Worm (Caenorhabditis elegans) whole organism, L2 larva: Measurements from ENCODE around the gene gpc-1.

Experiments used
- C34F6.9 ChIP-seq: fragments of 150-350 bp; optimal IDR thresholded peaks from 2 replicates; lab custom pipeline; 2014; ENCODE audit warnings: missing biosample characterization, missing genetic modification characterization
- F13H6.1 ChIP-seq: sonication (generic microtip); optimal IDR thresholded peaks from 2 replicates; lab custom pipeline; 2016; ENCODE audit warnings: missing genetic modification characterization, missing compliant biosample characterization
- R02D3.7 ChIP-seq: fragments of 150-350 bp; optimal IDR thresholded peaks from 2 replicates; lab custom pipeline; 2014; ENCODE audit warnings: missing biosample characterization, missing genetic modification characterization
- Y55F3AM.14 ChIP-seq: fragments of 200-800 bp; sonication (Bioruptor generic); optimal IDR thresholded peaks from 2 replicates; lab custom pipeline; 2018; ENCODE audit warnings: mild to moderate bottlenecking, missing genetic modification characterization, missing compliant biosample characterization
- ZK546.5 ChIP-seq: sonication (generic microtip); optimal IDR thresholded peaks from 2 replicates; lab custom pipeline; 2017; ENCODE audit warnings: missing biosample characterization, missing genetic modification characterization
- alr-1 ChIP-seq: fragments of 150-350 bp; optimal IDR thresholded peaks from 2 replicates; lab custom pipeline; 2014; ENCODE audit warnings: missing biosample characterization, missing genetic modification characterization
- aly-2 ChIP-seq: fragments of 150-350 bp; optimal IDR thresholded peaks from 2 replicates; lab custom pipeline; 2014; ENCODE audit warnings: missing biosample characterization, missing genetic modification characterization
- ama-1 ChIP-seq: fragments of 150-350 bp; optimal IDR thresholded peaks from 2 replicates; lab custom pipeline; 2018; ENCODE audit warnings: inconsistent platforms
- blmp-1 ChIP-seq: sonication (generic microtip); optimal IDR thresholded peaks from 2 replicates; lab custom pipeline; 2017; ENCODE audit warnings: missing genetic modification characterization, mild to moderate bottlenecking, missing compliant biosample characterization, antibody characterized with exemption, moderate library complexity; ENCODE audit not compliant: insufficient read depth
- ceh-16 ChIP-seq: fragments of 150-350 bp; optimal IDR thresholded peaks from 2 replicates; lab custom pipeline; 2014; ENCODE audit warnings: missing biosample characterization, missing genetic modification characterization
- ceh-82 ChIP-seq: fragments of 150-350 bp; optimal IDR thresholded peaks from 2 replicates; lab custom pipeline; 2014; ENCODE audit warnings: missing biosample characterization, missing genetic modification characterization
- crh-2 ChIP-seq: sonication (generic microtip); optimal IDR thresholded peaks from 2 replicates; lab custom pipeline; 2017; ENCODE audit warnings: missing biosample characterization, missing genetic modification characterization
- dmd-4 ChIP-seq: sonication (generic microtip); optimal IDR thresholded peaks from 2 replicates; lab custom pipeline; 2017; ENCODE audit warnings: missing biosample characterization, missing genetic modification characterization
- egl-27 ChIP-seq: sonication (generic microtip); optimal IDR thresholded peaks from 3 replicates; lab custom pipeline; 2017; ENCODE audit warnings: missing biosample characterization, missing genetic modification reagents, missing genetic modification characterization
- elt-3 ChIP-seq: sonication (generic microtip); optimal IDR thresholded peaks from 2 replicates; lab custom pipeline; 2017; ENCODE audit warnings: missing biosample characterization, missing genetic modification characterization
- fos-1 ChIP-seq: fragments of 150-350 bp; optimal IDR thresholded peaks from 2 replicates; lab custom pipeline; 2014; ENCODE audit warnings: missing biosample characterization, missing genetic modification characterization
- gmeb-1 ChIP-seq: fragments of 150-350 bp; optimal IDR thresholded peaks from 2 replicates; lab custom pipeline; 2014; ENCODE audit warnings: missing biosample characterization, missing genetic modification characterization
- lin-11 ChIP-seq: fragments of 150-350 bp; sonication (generic microtip); optimal IDR thresholded peaks from 2 replicates; lab custom pipeline; 2014; ENCODE audit warnings: missing biosample characterization, missing genetic modification characterization, inconsistent platforms, mixed read lengths
- lin-13 ChIP-seq: fragments of 150-350 bp; optimal IDR thresholded peaks from 2 replicates; lab custom pipeline; 2014; ENCODE audit warnings: missing biosample characterization, missing genetic modification reagents, missing genetic modification characterization
- lin-39 ChIP-seq: fragments of 150-350 bp; optimal IDR thresholded peaks from 2 replicates; lab custom pipeline; 2014; ENCODE audit warnings: missing biosample characterization, missing genetic modification reagents, missing genetic modification characterization
- lsy-2 ChIP-seq, 2 experiments: fragments of 150-350 bp in 1 of 2; sonication (generic microtip) in 1 of 2; optimal IDR thresholded peaks; 2 replicates each; lab custom pipeline; 2014 to 2017; ENCODE audit warnings: missing biosample characterization in 2 of 2, missing genetic modification characterization in 2 of 2
- mbf-1 ChIP-seq: sonication (generic microtip); optimal IDR thresholded peaks from 2 replicates; lab custom pipeline; 2017; ENCODE audit warnings: missing biosample characterization, missing genetic modification characterization
- mdl-1 ChIP-seq, 2 experiments: fragments of 150-350 bp in 1 of 2; sonication (generic microtip) in 1 of 2; optimal IDR thresholded peaks; 2 replicates each; lab custom pipeline; 2017; ENCODE audit warnings: missing biosample characterization in 2 of 2, missing genetic modification characterization in 2 of 2
- nhr-10 ChIP-seq: sonication (generic microtip); optimal IDR thresholded peaks from 2 replicates; lab custom pipeline; 2017; ENCODE audit warnings: missing biosample characterization, missing genetic modification characterization
- nhr-11 ChIP-seq: fragments of 150-350 bp; optimal IDR thresholded peaks from 2 replicates; lab custom pipeline; 2014; ENCODE audit warnings: missing biosample characterization, missing genetic modification characterization
- nhr-12 ChIP-seq: fragments of 150-350 bp; optimal IDR thresholded peaks from 2 replicates; lab custom pipeline; 2014; ENCODE audit warnings: missing biosample characterization, missing genetic modification characterization
- nhr-129 ChIP-seq: fragments of 150-350 bp; optimal IDR thresholded peaks from 2 replicates; lab custom pipeline; 2014; ENCODE audit warnings: missing biosample characterization, missing genetic modification characterization
- nhr-21 ChIP-seq: fragments of 150-350 bp; optimal IDR thresholded peaks from 2 replicates; lab custom pipeline; 2014; ENCODE audit warnings: missing biosample characterization, missing genetic modification characterization
- nhr-23 ChIP-seq: fragments of 150-350 bp; optimal IDR thresholded peaks from 2 replicates; lab custom pipeline; 2014; ENCODE audit warnings: missing biosample characterization, missing genetic modification reagents, missing genetic modification characterization
- nhr-237 ChIP-seq: fragments of 150-350 bp; optimal IDR thresholded peaks from 2 replicates; lab custom pipeline; 2014; ENCODE audit warnings: missing biosample characterization, missing genetic modification characterization
- nhr-25 ChIP-seq: fragments of 150-350 bp; sonication (generic microtip); optimal IDR thresholded peaks from 3 replicates; lab custom pipeline; 2014; ENCODE audit warnings: missing biosample characterization, missing genetic modification characterization
- nhr-6 ChIP-seq: fragments of 150-350 bp; optimal IDR thresholded peaks from 2 replicates; lab custom pipeline; 2014; ENCODE audit warnings: missing biosample characterization, missing genetic modification characterization
- nhr-77 ChIP-seq: fragments of 150-350 bp; optimal IDR thresholded peaks from 2 replicates; lab custom pipeline; 2014; ENCODE audit warnings: missing biosample characterization, missing genetic modification characterization
- peb-1 ChIP-seq: fragments of 150-350 bp; optimal IDR thresholded peaks from 2 replicates; lab custom pipeline; 2014; ENCODE audit warnings: missing biosample characterization, missing genetic modification characterization
- sem-4 ChIP-seq: fragments of 150-350 bp; optimal IDR thresholded peaks from 2 replicates; lab custom pipeline; 2014; ENCODE audit warnings: missing biosample characterization, missing genetic modification reagents, missing genetic modification characterization
- skn-1 ChIP-seq: sonication (generic microtip); optimal IDR thresholded peaks from 2 replicates; lab custom pipeline; 2017; ENCODE audit warnings: missing biosample characterization, missing genetic modification characterization
- sma-3 ChIP-seq: sonication (generic microtip); optimal IDR thresholded peaks from 2 replicates; lab custom pipeline; 2016; ENCODE audit warnings: missing genetic modification reagents, missing genetic modification characterization, missing compliant biosample characterization
- sma-9 ChIP-seq, 2 experiments: fragments of 150-350 bp in 1 of 2; sonication (generic microtip) in 1 of 2; optimal IDR thresholded peaks; 2 replicates each; lab custom pipeline; 2014 to 2016; ENCODE audit warnings: missing genetic modification characterization in 2 of 2, mild to moderate bottlenecking in 1 of 2, missing biosample characterization in 1 of 2, missing compliant biosample characterization in 1 of 2, missing genetic modification reagents in 1 of 2, moderate library complexity in 1 of 2
- snpc-4 ChIP-seq: fragments of 150-350 bp; optimal IDR thresholded peaks from 2 replicates; lab custom pipeline; 2014; ENCODE audit warnings: missing biosample characterization, missing genetic modification characterization
- unc-39 ChIP-seq: fragments of 150-350 bp; optimal IDR thresholded peaks from 2 replicates; lab custom pipeline; 2014; ENCODE audit warnings: missing biosample characterization, missing genetic modification characterization
- unc-55 ChIP-seq: fragments of 150-350 bp; sonication (generic microtip); optimal IDR thresholded peaks from 3 replicates; lab custom pipeline; 2014; ENCODE audit warnings: missing biosample characterization, missing genetic modification reagents, missing genetic modification characterization
- unc-62 ChIP-seq: fragments of 150-350 bp; optimal IDR thresholded peaks from 2 replicates; lab custom pipeline; 2014; ENCODE audit warnings: missing biosample characterization, missing genetic modification reagents, missing genetic modification characterization
- zag-1 ChIP-seq: fragments of 150-350 bp; optimal IDR thresholded peaks from 2 replicates; lab custom pipeline; 2014; ENCODE audit warnings: missing biosample characterization, missing genetic modification characterization
- ztf-1 ChIP-seq: fragments of 200-800 bp; sonication (Bioruptor generic); conservative IDR thresholded peaks from 2 replicates; pipeline ENCODE4 v1.3.6; 2022; ENCODE audit warnings: missing genetic modification characterization, missing compliant biosample characterization
- ztf-11 ChIP-seq: sonication (generic microtip); optimal IDR thresholded peaks from 2 replicates; lab custom pipeline; 2017; ENCODE audit warnings: missing biosample characterization, missing genetic modification characterization
- ztf-4 ChIP-seq: fragments of 150-350 bp; optimal IDR thresholded peaks from 2 replicates; lab custom pipeline; 2014; ENCODE audit warnings: missing biosample characterization, missing genetic modification characterization

Gene gpc-1

ce11 chrX:12899140-12899888 lies 14.5 kb upstream of the gpc-1 start (continued):
- no peak for TF ChIP-seq unc-62 (GFP tag; lab: Kevin White, UChicago)
- peak in 1 of 2 experiments; percentile 30 for TF ChIP-seq lsy-2 (tag; optimal IDR thresholded peaks at IDR 0.05; lab: Kevin White, UChicago)
- no peak for TF ChIP-seq elt-3 (tag; lab: Kevin White, UChicago)
- TF ChIP-seq ztf-11 (tag; lab: Kevin White, UChicago): no peak

ce11 chrX:12889837-12890449 lies 5.2 kb upstream of the gpc-1 start:
- TF ChIP-seq F13H6.1 (tag; lab: Kevin White, UChicago) (peak; percentile 56), snpc-4 (tag; lab: Kevin White, UChicago) (no peak), blmp-1 (tag; lab: Kevin White, UChicago) (peak; percentile 24), nhr-21 (tag; lab: Kevin White, UChicago) (peak; percentile 81), fos-1 (tag; lab: Kevin White, UChicago) (peak; percentile 42), R02D3.7 (no peak), peb-1 (tag; lab: Kevin White, UChicago) (no peak), nhr-77 (tag; lab: Kevin White, UChicago) (no peak), unc-62 (GFP tag; lab: Kevin White, UChicago) (no peak), nhr-237 (no peak), Y55F3AM.14 (peak; percentile 61), elt-3 (tag; lab: Kevin White, UChicago) (no peak), ceh-16 (tag; lab: Kevin White, UChicago) (peak; percentile 9), sma-3 (GFP tag; lab: Kevin White, UChicago) (peak; percentile 50), aly-2 (no peak), nhr-12 (tag; lab: Kevin White, UChicago) (no peak), nhr-11 (tag; lab: Kevin White, UChicago) (no peak), unc-55 (peak; percentile 84), nhr-23 (tag; lab: Kevin White, UChicago) (no peak), lin-13 (GFP tag; lab: Kevin White, UChicago) (peak; percentile 41), ztf-4 (no peak), ZK546.5 (tag; lab: Kevin White, UChicago) (no peak), nhr-6 (tag; lab: Kevin White, UChicago) (no peak), sem-4 (peak; percentile 42), lin-39 (tag; lab: Kevin White, UChicago) (no peak), nhr-129 (tag; lab: Kevin White, UChicago) (peak; percentile 95), unc-39 (no peak), mbf-1 (tag; lab: Kevin White, UChicago) (no peak), egl-27 (tag; lab: Kevin White, UChicago) (peak; percentile 59), skn-1 (tag; lab: Kevin White, UChicago) (no peak), ceh-82 (tag; lab: Kevin White, UChicago) (no peak), ztf-1 (GFP tag; lab: Robert Waterston, UW) (no peak), mdl-1 (tag; optimal IDR thresholded peaks at IDR 0.05; lab: Kevin White, UChicago) (peak in 1 of 2 experiments; percentile 55), sma-9 (GFP tag; optimal IDR thresholded peaks at IDR 0.05; lab: Kevin White, UChicago) (peak; percentile 85), sma-9 (tag; optimal IDR thresholded peaks at IDR 0.05; lab: Kevin White, UChicago) (no peak), nhr-25 (tag; lab: Kevin White, UChicago) (peak; percentile 24), lin-11 (peak; percentile 86), ama-1 (lab: Kevin White, UChicago) (no peak), alr-1 (no peak), lsy-2 (tag; optimal IDR thresholded peaks at IDR 0.05; lab: Kevin White, UChicago) (peak; percentile 41 to 58), nhr-10 (no peak), gmeb-1 (tag; lab: Kevin White, UChicago) (peak; percentile 31), ztf-11 (tag; lab: Kevin White, UChicago) (no peak), zag-1 (peak; percentile 27), dmd-4 (no peak), crh-2 (tag; lab: Kevin White, UChicago) (peak; percentile 51), C34F6.9 (tag; lab: Kevin White, UChicago) (peak; percentile 71)
